Worm (Caenorhabditis elegans): Measurements from ENCODE around the gene T26C12.3.
A peak's percentile ranks its signal among the peaks of the same experiment; 100 is the strongest.

The T26C12.3 gene

DNA sequence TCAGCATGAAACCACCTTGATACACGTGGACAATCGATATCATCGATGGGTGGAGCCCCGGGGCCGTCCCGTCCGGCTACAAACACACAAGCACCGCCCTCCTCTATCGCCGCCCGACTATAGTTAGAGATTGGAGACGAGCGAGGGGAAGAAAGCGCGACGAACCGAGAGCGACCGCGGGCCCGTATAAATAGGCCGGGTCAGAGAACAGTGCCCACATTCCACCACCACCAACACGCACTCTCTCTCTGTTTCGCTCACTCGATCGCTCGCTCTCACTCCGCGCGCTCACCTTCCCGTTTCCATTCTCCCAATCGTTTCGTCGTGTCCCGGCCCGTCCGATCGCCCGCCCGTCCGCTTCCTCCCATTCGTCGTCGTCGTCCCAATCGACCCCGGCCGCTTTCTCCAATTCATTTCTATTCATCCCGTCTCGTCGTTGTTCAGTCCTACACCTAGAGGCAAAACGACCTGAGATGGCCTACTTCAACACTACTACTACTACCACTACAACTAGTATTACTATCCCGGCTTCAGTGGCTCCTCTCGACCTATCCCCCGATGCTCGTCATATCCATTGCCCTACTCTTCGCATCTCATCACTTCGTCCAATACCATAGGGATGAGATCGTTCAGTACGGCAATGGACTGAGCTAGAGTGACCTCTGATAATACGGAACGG lies 40.4 kb downstream of the T26C12.3 start (continued):
- TF ChIP-seq nhr-76 (tag; optimal IDR thresholded peaks at IDR 0.05) (peak; percentile 23), elt-1 (tag; optimal IDR thresholded peaks at IDR 0.05; ENCODE audit: borderline replicate concordance, insufficient read depth) (peak; percentile 42), bed-3 (GFP tag; optimal IDR thresholded peaks at IDR 0.05) (peak; percentile 32), ham-2 (GFP tag; optimal IDR thresholded peaks at IDR 0.05) (peak; percentile 96)

DNA sequence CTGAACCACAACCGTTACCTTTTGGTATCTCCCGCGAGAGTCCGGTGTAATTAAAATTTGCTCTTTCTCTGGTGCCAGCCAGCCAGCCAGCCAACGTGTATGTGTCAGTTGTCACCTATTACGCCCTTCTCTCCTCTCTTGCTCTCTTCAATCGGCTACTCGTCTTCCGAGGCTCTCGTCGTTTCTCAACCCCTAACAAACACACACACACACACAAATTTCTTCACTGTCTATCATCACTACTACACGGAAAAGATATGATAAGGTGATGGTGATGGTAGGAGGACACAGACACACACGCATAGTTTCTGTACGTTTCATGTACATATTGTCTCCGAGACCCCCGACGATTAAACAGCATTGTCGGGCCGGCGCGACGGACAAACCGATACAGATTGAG lies 41.6 kb downstream of the T26C12.3 start:
- no peak for TF ChIP-seq flh-1 (GFP tag; optimal IDR thresholded peaks at IDR 0.05)
- TF ChIP-seq drap-1 (GFP tag; optimal IDR thresholded peaks at IDR 0.05), result no peak
- TF ChIP-seq zip-8 (tag; optimal IDR thresholded peaks at IDR 0.05), result no peak
- TF ChIP-seq sptf-1 (tag; optimal IDR thresholded peaks at IDR 0.05), result peak; percentile 20
- peak; percentile 77 for TF ChIP-seq unc-62 (GFP tag; optimal IDR thresholded peaks at IDR 0.05)
- no peak for TF ChIP-seq ceh-83 (GFP tag; optimal IDR thresholded peaks at IDR 0.05)
- peak; percentile 96 for TF ChIP-seq hlh-1 (tag; optimal IDR thresholded peaks at IDR 0.05)
- TF ChIP-seq ceh-43 (GFP tag; optimal IDR thresholded peaks at IDR 0.05), result no peak
- peak; percentile 10 for TF ChIP-seq ham-2 (GFP tag; optimal IDR thresholded peaks at IDR 0.05)
- TF ChIP-seq nhr-12 (tag; optimal IDR thresholded peaks at IDR 0.05), result no peak
- TF ChIP-seq unc-120 (tag; optimal IDR thresholded peaks at IDR 0.05; ENCODE audit: poor library complexity, severe bottlenecking), result peak; percentile 63
- peak; percentile 28 for TF ChIP-seq lin-32 (GFP tag; optimal IDR thresholded peaks at IDR 0.05)

DNA sequence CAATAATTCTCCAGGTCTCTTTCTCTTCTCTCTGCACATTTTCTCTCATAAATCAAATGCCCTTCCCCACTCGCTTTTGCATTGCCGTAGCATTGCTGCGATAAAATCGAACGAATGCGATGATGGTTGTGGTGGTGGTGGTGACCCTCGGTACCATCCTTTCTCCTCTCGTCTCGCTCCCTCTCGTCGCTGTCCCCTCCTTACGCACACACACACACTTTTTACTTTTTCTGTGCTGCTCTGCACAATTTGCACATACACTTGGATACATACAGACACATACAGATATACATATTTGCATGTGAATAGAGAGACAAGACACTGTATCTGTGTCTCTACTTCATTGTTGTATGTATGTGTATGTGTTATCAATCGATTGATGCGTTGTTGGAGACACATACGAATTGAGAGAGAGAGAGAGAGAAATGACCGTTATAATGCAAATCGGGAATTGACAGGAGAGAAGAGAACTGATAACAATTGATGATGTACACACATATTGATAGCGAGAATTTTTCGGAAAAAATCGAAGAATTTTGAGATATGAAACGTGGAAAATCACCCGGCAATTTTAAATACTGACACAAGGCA lies 45.6 kb downstream of the T26C12.3 start:
- TF ChIP-seq ceh-39 (tag; optimal IDR thresholded peaks at IDR 0.05), result peak; percentile 58
- TF ChIP-seq elt-1 (tag; optimal IDR thresholded peaks at IDR 0.05; ENCODE audit: borderline replicate concordance, insufficient read depth), result peak; percentile 43
- no peak for TF ChIP-seq ceh-83 (GFP tag; optimal IDR thresholded peaks at IDR 0.05)
- no peak for TF ChIP-seq mep-1 (tag; optimal IDR thresholded peaks at IDR 0.05)
- TF ChIP-seq lin-13 (tag; optimal IDR thresholded peaks at IDR 0.05), result peak; percentile 7
- no peak for TF ChIP-seq lin-32 (GFP tag; optimal IDR thresholded peaks at IDR 0.05)
- TF ChIP-seq ham-2 (GFP tag; optimal IDR thresholded peaks at IDR 0.05), result peak; percentile 79
- peak; percentile 48 for TF ChIP-seq ceh-43 (GFP tag; optimal IDR thresholded peaks at IDR 0.05)
- TF ChIP-seq mab-5 (tag; optimal IDR thresholded peaks at IDR 0.05), result peak; percentile 57
- no peak for TF ChIP-seq sem-2 (GFP tag; optimal IDR thresholded peaks at IDR 0.05)
- TF ChIP-seq cnd-1 (tag; optimal IDR thresholded peaks at IDR 0.05), result peak; percentile 34
- TF ChIP-seq hlh-1 (tag; optimal IDR thresholded peaks at IDR 0.05), result peak; percentile 80
- TF ChIP-seq bed-3 (GFP tag; optimal IDR thresholded peaks at IDR 0.05), result no peak
- no peak for TF ChIP-seq snpc-4 (tag; optimal IDR thresholded peaks at IDR 0.05)
- peak; percentile 81 for TF ChIP-seq unc-120 (tag; optimal IDR thresholded peaks at IDR 0.05; ENCODE audit: poor library complexity, severe bottlenecking)
- no peak for TF ChIP-seq nhr-12 (tag; optimal IDR thresholded peaks at IDR 0.05)
- TF ChIP-seq flh-1 (GFP tag; optimal IDR thresholded peaks at IDR 0.05), result no peak
- peak; percentile 60 for TF ChIP-seq nhr-28 (tag; optimal IDR thresholded peaks at IDR 0.05)
- TF ChIP-seq pha-4 (tag; optimal IDR thresholded peaks at IDR 0.05), result peak; percentile 83
- TF ChIP-seq tbx-8 (GFP tag; optimal IDR thresholded peaks at IDR 0.05), result no peak
- peak; percentile 45 for TF ChIP-seq mls-2 (tag; optimal IDR thresholded peaks at IDR 0.05)
- TF ChIP-seq unc-62 (GFP tag; optimal IDR thresholded peaks at IDR 0.05), result peak; percentile 92
- TF ChIP-seq blmp-1 (tag; optimal IDR thresholded peaks at IDR 0.05), result no peak
- TF ChIP-seq ces-1 (GFP tag; optimal IDR thresholded peaks at IDR 0.05), result no peak
- TF ChIP-seq M03D4.4 (tag; optimal IDR thresholded peaks at IDR 0.05), result peak; percentile 45
- peak; percentile 76 for TF ChIP-seq elt-3 (tag; optimal IDR thresholded peaks at IDR 0.05)
- TF ChIP-seq drap-1 (GFP tag; optimal IDR thresholded peaks at IDR 0.05), result peak; percentile 61
- peak; percentile 23 for TF ChIP-seq nhr-237 (tag; optimal IDR thresholded peaks at IDR 0.05)
- TF ChIP-seq lsy-2 (tag; optimal IDR thresholded peaks at IDR 0.05), result peak; percentile 38
- TF ChIP-seq nhr-2 (tag; optimal IDR thresholded peaks at IDR 0.05), result peak; percentile 17

DNA sequence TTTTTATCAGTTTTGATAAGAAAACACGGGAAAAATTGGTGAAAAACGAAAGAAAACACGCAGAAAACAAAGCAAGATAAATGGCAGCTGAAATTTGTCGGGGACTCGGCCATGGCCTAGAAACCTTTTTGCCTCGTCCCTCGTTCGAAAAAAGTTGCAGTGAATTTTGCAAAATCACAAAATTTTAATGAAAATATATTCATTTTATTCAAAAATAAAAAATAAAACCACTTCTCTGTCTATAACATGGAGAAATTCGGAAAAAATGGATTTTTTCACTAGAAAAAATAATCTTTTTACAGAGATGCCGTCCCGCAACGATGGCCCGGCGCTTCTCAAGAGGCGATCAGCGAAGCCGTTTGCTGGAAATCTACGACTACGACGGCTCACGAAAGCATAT lies 51.1 kb downstream of the T26C12.3 start, which contains the start of gene Y67D8A.2:
Y67D8A.2 (plus strand) TSS at position 301 of the 400 bp plus-strand sequence.
- no peak for TF ChIP-seq snpc-4 (tag; optimal IDR thresholded peaks at IDR 0.05)
- TF ChIP-seq blmp-1 (tag; optimal IDR thresholded peaks at IDR 0.05), result no peak
- no peak for TF ChIP-seq sem-2 (GFP tag; optimal IDR thresholded peaks at IDR 0.05)
- no peak for TF ChIP-seq nhr-28 (tag; optimal IDR thresholded peaks at IDR 0.05)
- no peak for TF ChIP-seq elt-1 (tag; optimal IDR thresholded peaks at IDR 0.05; ENCODE audit: borderline replicate concordance, insufficient read depth)
- no peak for TF ChIP-seq nhr-76 (tag; optimal IDR thresholded peaks at IDR 0.05)
- no peak for TF ChIP-seq sptf-1 (tag; optimal IDR thresholded peaks at IDR 0.05)
- TF ChIP-seq ces-1 (GFP tag; optimal IDR thresholded peaks at IDR 0.05), result no peak
- no peak for TF ChIP-seq nhr-237 (tag; optimal IDR thresholded peaks at IDR 0.05)
- TF ChIP-seq drap-1 (GFP tag; optimal IDR thresholded peaks at IDR 0.05), result no peak
- TF ChIP-seq pha-4 (tag; optimal IDR thresholded peaks at IDR 0.05), result no peak
- no peak for TF ChIP-seq nhr-2 (tag; optimal IDR thresholded peaks at IDR 0.05)

Measured in whole organism, mixed stage, embryonic.